Worm (Caenorhabditis elegans) whole organism, young adult: ENCODE data around the gene Y41C4A.18.

Experiments
- attf-5 ChIP-seq: fragments of 200-800 bp; sonication (Bioruptor generic); optimal IDR thresholded peaks from 2 replicates; lab custom pipeline; 2018; ENCODE audit warnings: mild to moderate bottlenecking, missing genetic modification characterization, missing compliant biosample characterization
- dpl-1 ChIP-seq: fragments of 150-350 bp; optimal IDR thresholded peaks from 2 replicates; lab custom pipeline; 2014; ENCODE audit warnings: missing biosample characterization, missing genetic modification reagents, missing genetic modification characterization
- ekl-4 ChIP-seq: fragments of 200-800 bp; sonication (Bioruptor generic); IDR thresholded peaks from 2 replicates; pipeline ENCODE4 v1.3.6; 2022; ENCODE audit warnings: missing genetic modification reagents, missing genetic modification characterization, missing compliant biosample characterization
- lag-1 ChIP-seq: fragments of 200-800 bp; sonication (Bioruptor generic); IDR thresholded peaks from 2 replicates; pipeline ENCODE4 v1.3.6; 2022; ENCODE audit warnings: missing genetic modification reagents, missing genetic modification characterization, missing compliant biosample characterization
- nhr-120 ChIP-seq: fragments of 200-800 bp; sonication (Bioruptor generic); IDR thresholded peaks from 2 replicates; pipeline ENCODE4 v1.3.6; 2022; ENCODE audit warnings: missing genetic modification characterization, missing compliant biosample characterization
- unc-62 ChIP-seq: fragments of 150-350 bp; optimal IDR thresholded peaks from 2 replicates; lab custom pipeline; 2014; ENCODE audit warnings: missing biosample characterization, missing genetic modification reagents, missing genetic modification characterization

ce11 chrIII:11681461-11682014, 48.9 kb upstream of the Y41C4A.18 start:
- TF ChIP-seq attf-5 (GFP tag; lab: Kevin White, UChicago) (no peak), ekl-4 (no peak), lag-1 (GFP tag; lab: Robert Waterston, UW) (no peak), nhr-120 (GFP tag; lab: Robert Waterston, UW) (no peak), unc-62 (GFP tag; lab: Kevin White, UChicago) (no peak), dpl-1 (no peak)
